Worm (Caenorhabditis elegans): ENCODE measurements around the gene ZK757.2.

ce11 chrIII:9826005-9826404 lies 52.7 kb downstream of the ZK757.2 start:
- TF ChIP-seq ets-7 (tag; optimal IDR thresholded peaks at IDR 0.05) (no peak), scrt-1 (GFP tag; IDR thresholded peaks at IDR 0.05) (no peak), hmg-4 (GFP tag; optimal IDR thresholded peaks at IDR 0.05) (no peak), pes-1 (GFP tag; IDR thresholded peaks at IDR 0.05) (no peak), F13C5.2 (tag; optimal IDR thresholded peaks at IDR 0.05) (no peak), flt-1 (GFP tag; IDR thresholded peaks at IDR 0.05) (no peak)

All from whole organism, early embryonic.